Worm (Caenorhabditis elegans) whole organism, young adult: ENCODE data around the gene ndab-1.
A peak's percentile ranks its signal among the peaks of the same experiment; 100 is the strongest.

ENCODE experiments used
- D2030.7 ChIP-seq: fragments of 200-800 bp; sonication (Bioruptor generic); IDR thresholded peaks from 2 replicates; pipeline ENCODE4 v1.3.6; 2022; ENCODE audit warnings: missing genetic modification reagents, missing genetic modification characterization, missing compliant biosample characterization
- akir-1 ChIP-seq: fragments of 200-800 bp; sonication (Bioruptor generic); optimal IDR thresholded peaks from 2 replicates; lab custom pipeline; 2018; ENCODE audit warnings: mild to moderate bottlenecking, missing genetic modification characterization, moderate library complexity, missing compliant biosample characterization
- ama-1 ChIP-seq, 3 experiments: fragments of 150-350 bp in 1 of 3; sonication (generic microtip) in 2 of 3; optimal IDR thresholded peaks; 2 replicates each; lab custom pipeline; 2014 to 2018; ENCODE audit warnings: missing biosample characterization in 2 of 3, missing genetic modification characterization in 2 of 3, missing genetic modification reagents in 2 of 3
- ceh-79 ChIP-seq: sonication (generic microtip); optimal IDR thresholded peaks from 2 replicates; lab custom pipeline; 2017; ENCODE audit warnings: mild to moderate bottlenecking, missing genetic modification characterization, missing compliant biosample characterization
- lin-26 ChIP-seq: fragments of 200-800 bp; sonication (Bioruptor generic); IDR thresholded peaks from 2 replicates; pipeline ENCODE4 v1.3.6; 2022; ENCODE audit warnings: missing genetic modification reagents, missing genetic modification characterization, missing compliant biosample characterization
- mel-28 ChIP-seq: sonication (generic microtip); optimal IDR thresholded peaks from 2 replicates; lab custom pipeline; 2016; ENCODE audit warnings: borderline replicate concordance, mild to moderate bottlenecking, missing genetic modification characterization, missing compliant biosample characterization

DNA sequence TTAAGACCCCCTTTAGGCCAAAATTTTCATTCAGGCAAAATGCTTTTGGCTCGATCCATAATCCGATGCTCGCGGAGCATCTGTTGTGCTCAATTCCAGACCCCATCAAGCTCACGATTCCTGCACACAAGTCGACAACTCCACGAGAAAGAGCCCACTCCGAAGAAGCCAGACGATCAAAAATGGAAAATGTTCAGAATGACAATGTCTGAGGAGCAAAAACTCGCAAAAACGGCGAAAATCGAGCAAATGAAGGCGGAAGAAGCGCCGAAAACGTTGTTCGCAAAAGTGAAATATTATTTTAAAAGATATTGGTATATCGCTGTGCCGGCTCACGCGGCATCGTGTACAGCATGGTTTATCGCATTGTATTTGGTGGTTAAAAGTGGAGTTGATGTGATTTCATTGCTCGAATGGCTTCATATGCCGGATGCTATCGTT lies 6.2 kb upstream of the ndab-1 start, which contains the start of gene Y56A3A.22:
- TF ChIP-seq akir-1 (GFP tag; lab: Kevin White, UChicago) (no peak), ceh-79 (tag; lab: Kevin White, UChicago) (peak; percentile 83), mel-28 (no peak), D2030.7 (GFP tag; lab: Robert Waterston, UW) (0 out of 2 replicates have a peak, but pooled peaks have one; percentile 38), lin-26 (peak; percentile 55; the same call in 1 of the 2 replicates), ama-1 (optimal IDR thresholded peaks at IDR 0.05; lab: Kevin White, UChicago) (peak; percentile 87), ama-1 (GFP tag; optimal IDR thresholded peaks at IDR 0.05; lab: Kevin White, UChicago) (no peak)
